Worm (Caenorhabditis elegans): ENCODE measurements around the gene cdc-25.2.

cdc-25.2 gene

DNA sequence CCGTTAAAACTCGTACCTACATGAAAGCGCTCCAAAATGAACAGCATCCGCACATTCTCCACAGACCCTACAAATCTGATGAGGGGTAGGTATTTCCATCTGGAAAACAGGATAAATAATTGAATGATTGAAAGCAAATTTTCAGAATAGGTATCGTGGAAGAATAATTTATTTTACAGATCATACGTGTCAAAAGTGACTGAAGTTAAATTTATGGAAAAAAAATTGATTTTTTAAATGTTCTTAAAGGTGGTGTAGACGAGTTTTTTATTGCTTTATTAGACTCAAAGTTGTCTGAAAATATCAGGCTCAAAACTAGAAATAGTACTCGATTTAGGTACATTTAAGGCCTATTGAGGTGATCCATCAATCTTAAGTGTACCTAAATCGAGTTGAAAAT lies 59.8 kb downstream of the cdc-25.2 start, which contains the start of gene nhr-237:
nhr-237 (minus strand) TSS at position 101 of the 400 bp plus-strand sequence.
- no peak for TF ChIP-seq ztf-6 (GFP tag; IDR thresholded peaks at IDR 0.05)
- TF ChIP-seq unc-130 (GFP tag; optimal IDR thresholded peaks at IDR 0.05), result no peak
- TF ChIP-seq ekl-4 (GFP tag; IDR thresholded peaks at IDR 0.05), result no peak
- TF ChIP-seq nfyb-1 (GFP tag; IDR thresholded peaks at IDR 0.05), result no peak
- no peak for TF ChIP-seq sea-2 (GFP tag; IDR thresholded peaks at IDR 0.05)
- TF ChIP-seq ztf-26 (tag; optimal IDR thresholded peaks at IDR 0.05), result no peak
- TF ChIP-seq bed-2 (GFP tag; IDR thresholded peaks at IDR 0.05), result no peak
- TF ChIP-seq xnd-1 (tag; optimal IDR thresholded peaks at IDR 0.05), result no peak
- TF ChIP-seq lsl-1 (GFP tag; optimal IDR thresholded peaks at IDR 0.05), result no peak
- no peak for TF ChIP-seq lin-26 (GFP tag; IDR thresholded peaks at IDR 0.05)

DNA sequence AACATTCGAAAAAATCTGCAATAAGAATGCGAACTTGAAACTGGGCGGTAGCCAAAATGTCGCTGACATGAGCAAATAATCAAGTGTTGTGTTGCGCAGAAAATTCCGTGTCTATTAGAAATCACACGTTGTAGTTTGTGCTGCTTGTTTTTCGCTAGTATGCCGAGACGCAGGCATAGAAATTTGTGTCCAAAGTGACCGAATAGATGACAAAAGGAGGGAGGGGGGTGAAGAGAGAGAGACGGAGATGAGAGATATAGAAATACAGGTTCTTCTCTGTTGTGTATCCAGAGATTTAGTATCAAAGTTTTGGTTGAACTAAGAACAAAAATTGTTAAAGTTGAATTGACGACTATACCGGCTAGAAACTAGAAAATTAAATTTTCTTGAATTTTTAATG lies 60.4 kb downstream of the cdc-25.2 start:
- TF ChIP-seq Y53G8AR.9 (GFP tag; conservative IDR thresholded peaks at IDR 0.05), result 0 out of 2 replicates have a peak, but pooled peaks have one; percentile 25
- peak; percentile 40; the same call in 1 of the 2 replicates for TF ChIP-seq lin-26 (GFP tag; IDR thresholded peaks at IDR 0.05)
- no peak for TF ChIP-seq ceh-40 (GFP tag; IDR thresholded peaks at IDR 0.05)
- TF ChIP-seq Y67H2A.10 (GFP tag; conservative IDR thresholded peaks at IDR 0.05), result no peak
- TF ChIP-seq F33H1.4 (GFP tag; IDR thresholded peaks at IDR 0.05), result no peak
- TF ChIP-seq lin-40 (tag; optimal IDR thresholded peaks at IDR 0.05), result peak; percentile 22
- no peak for TF ChIP-seq B0336.3 (GFP tag; IDR thresholded peaks at IDR 0.05)
- TF ChIP-seq nfya-1 (tag; optimal IDR thresholded peaks at IDR 0.05; ENCODE audit: borderline replicate concordance, insufficient read depth), result no peak

DNA sequence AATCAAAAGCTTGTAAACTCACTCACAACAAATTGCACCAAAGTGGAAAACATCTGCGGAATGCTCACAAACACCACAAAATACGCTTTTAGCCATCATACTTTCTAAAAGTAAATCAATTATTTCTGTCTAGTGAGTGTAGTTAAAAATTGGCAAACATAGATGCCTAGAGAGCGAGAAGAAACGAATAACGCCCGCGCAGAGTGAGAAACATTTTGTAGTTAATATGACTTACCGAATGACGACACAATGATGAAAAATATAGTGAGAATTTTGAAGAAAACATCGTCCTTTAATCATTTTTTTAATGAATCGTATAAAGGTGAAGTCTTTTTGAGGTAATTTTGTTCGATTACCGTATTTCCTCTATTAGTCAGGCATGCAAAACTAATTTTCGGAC lies 62.5 kb downstream of the cdc-25.2 start, which contains the start of gene nhr-238:
nhr-238 (minus strand) TSS at position 104 of the 400 bp plus-strand sequence.
- TF ChIP-seq die-1 (tag; optimal IDR thresholded peaks at IDR 0.05) (no peak), F22D6.2 (tag; optimal IDR thresholded peaks at IDR 0.05) (no peak), gei-17 (GFP tag; optimal IDR thresholded peaks at IDR 0.05) (no peak)

- TF ChIP-seq F55B11.4 (tag; optimal IDR thresholded peaks at IDR 0.05; ENCODE audit: borderline replicate concordance, insufficient read depth) (no peak), hlh-12 (tag; optimal IDR thresholded peaks at IDR 0.05) (no peak), ccch-3 (GFP tag; optimal IDR thresholded peaks at IDR 0.05) (no peak), nfya-2 (GFP tag; IDR thresholded peaks at IDR 0.05) (no peak), mcd-1 (GFP tag; IDR thresholded peaks at IDR 0.05) (no peak), nhr-90 (tag; optimal IDR thresholded peaks at IDR 0.05) (no peak), egrh-3 (GFP tag; IDR thresholded peaks at IDR 0.05) (no peak), madf-8 (GFP tag; conservative IDR thresholded peaks at IDR 0.05) (no peak), K12H6.12 (tag; optimal IDR thresholded peaks at IDR 0.05) (no peak), T07F8.4 (tag; optimal IDR thresholded peaks at IDR 0.05) (no peak), sdz-38 (tag; optimal IDR thresholded peaks at IDR 0.05) (no peak)
Observed at ce11 chrV:1631148-1631547, 64.3 kb downstream of the cdc-25.2 start, which contains the start of gene Y46H3D.8. Y46H3D.8 (minus strand) TSS chrV:1631248.

ce11 chrV:1631717-1632116 lies 64.8 kb downstream of the cdc-25.2 start, which contains the start of gene irld-17:
irld-17 (plus strand) TSS chrV:1632017.
- TF ChIP-seq attf-5 (GFP tag; optimal IDR thresholded peaks at IDR 0.05) (no peak), nhr-90 (tag; optimal IDR thresholded peaks at IDR 0.05) (no peak), mcd-1 (GFP tag; IDR thresholded peaks at IDR 0.05) (no peak), D2030.7 (GFP tag; IDR thresholded peaks at IDR 0.05) (no peak), ztf-3 (GFP tag; optimal IDR thresholded peaks at IDR 0.05) (no peak), F57A8.1 (GFP tag; optimal IDR thresholded peaks at IDR 0.05) (no peak), hmg-1.2 (GFP tag; IDR thresholded peaks at IDR 0.05) (no peak), unc-62 (GFP tag; optimal IDR thresholded peaks at IDR 0.05) (no peak), ets-4 (GFP tag; optimal IDR thresholded peaks at IDR 0.05) (no peak), ceh-27 (GFP tag; optimal IDR thresholded peaks at IDR 0.05) (no peak), him-1 (tag; optimal IDR thresholded peaks at IDR 0.05) (no peak), let-607 (tag; optimal IDR thresholded peaks at IDR 0.05) (no peak), unc-130 (GFP tag; optimal IDR thresholded peaks at IDR 0.05) (no peak)
